Worm (Caenorhabditis elegans) whole organism, L4 larva: ENCODE results near the gene ZK596.3.

Experiments used
- D1046.2 ChIP-seq: fragments of 200-800 bp; sonication (Bioruptor generic); IDR thresholded peaks from 2 replicates; pipeline ENCODE4 v1.3.6; 2022; ENCODE audit warnings: missing genetic modification characterization, missing compliant biosample characterization
- F37D6.2 ChIP-seq: sonication (generic microtip); optimal IDR thresholded peaks from 2 replicates; lab custom pipeline; 2016; ENCODE audit warnings: mild to moderate bottlenecking, missing genetic modification characterization, missing compliant biosample characterization
- F49E8.2 ChIP-seq: sonication (generic microtip); optimal IDR thresholded peaks from 2 replicates; lab custom pipeline; 2016; ENCODE audit warnings: missing compliant biosample characterization, mild to moderate bottlenecking, missing genetic modification characterization, borderline replicate concordance
- T26A8.4 ChIP-seq: fragments of 200-800 bp; sonication (Bioruptor generic); IDR thresholded peaks from 2 replicates; pipeline ENCODE4 v1.3.6; 2022; ENCODE audit warnings: missing genetic modification characterization, missing compliant biosample characterization
- Y48G9A.11 ChIP-seq: fragments of 200-800 bp; sonication (Bioruptor generic); IDR thresholded peaks from 2 replicates; pipeline ENCODE4 v1.3.6; 2022; ENCODE audit warnings: missing genetic modification reagents, missing genetic modification characterization, missing compliant biosample characterization
- Y75B8A.6 ChIP-seq: fragments of 200-800 bp; sonication (Bioruptor generic); IDR thresholded peaks from 2 replicates; pipeline ENCODE4 v1.3.6; 2022; ENCODE audit warnings: missing genetic modification reagents, missing genetic modification characterization, missing compliant biosample characterization
- aha-1 ChIP-seq: fragments of 150-350 bp; peaks from one replicate; lab custom pipeline; 2014; ENCODE audit warnings: missing biosample characterization, missing genetic modification characterization
- aly-2 ChIP-seq: sonication (generic microtip); optimal IDR thresholded peaks from 2 replicates; lab custom pipeline; 2018; ENCODE audit warnings: missing biosample characterization, missing genetic modification characterization
- ama-1 ChIP-seq: fragments of 150-350 bp; optimal IDR thresholded peaks from 2 replicates; lab custom pipeline; 2014; ENCODE audit warnings: inconsistent platforms, mixed read lengths
- ceh-20 ChIP-seq: fragments of 200-800 bp; sonication (Bioruptor generic); IDR thresholded peaks from 2 replicates; pipeline ENCODE4 v1.3.6; 2022; ENCODE audit warnings: missing genetic modification reagents, missing genetic modification characterization, missing compliant biosample characterization
- ceh-62 ChIP-seq: sonication (generic microtip); optimal IDR thresholded peaks from 2 replicates; lab custom pipeline; 2017; ENCODE audit warnings: missing biosample characterization, missing genetic modification characterization
- ctbp-1 ChIP-seq: fragments of 200-800 bp; sonication (Bioruptor generic); IDR thresholded peaks from 2 replicates; pipeline ENCODE4 v1.3.6; 2022; ENCODE audit warnings: missing genetic modification reagents, missing genetic modification characterization, missing compliant biosample characterization
- daf-16 ChIP-seq, 3 experiments: sonication (generic microtip); optimal IDR thresholded peaks; 2 replicates each; lab custom pipeline; 2016 to 2017; ENCODE audit warnings: missing genetic modification characterization in 3 of 3, missing genetic modification reagents in 3 of 3, mild to moderate bottlenecking in 2 of 3, missing compliant biosample characterization in 2 of 3, missing biosample characterization in 1 of 3, moderate library complexity in 1 of 3
- dmd-8 ChIP-seq: fragments of 200-800 bp; sonication (Bioruptor generic); IDR thresholded peaks from 2 replicates; pipeline ENCODE4 v1.3.6; 2022; ENCODE audit warnings: missing genetic modification characterization, missing compliant biosample characterization
- duxl-1 ChIP-seq: sonication (generic microtip); optimal IDR thresholded peaks from 2 replicates; lab custom pipeline; 2016; ENCODE audit warnings: mild to moderate bottlenecking, missing genetic modification characterization, moderate library complexity, missing compliant biosample characterization; ENCODE audit not compliant: poor library complexity
- fos-1 ChIP-seq: fragments of 150-350 bp; optimal IDR thresholded peaks from 2 replicates; lab custom pipeline; 2014; ENCODE audit warnings: missing biosample characterization, missing genetic modification characterization
- gei-8 ChIP-seq: fragments of 200-800 bp; sonication (Bioruptor generic); optimal IDR thresholded peaks from 2 replicates; lab custom pipeline; 2018; ENCODE audit warnings: mild to moderate bottlenecking, missing genetic modification characterization, missing compliant biosample characterization
- hif-1 ChIP-seq, 2 experiments: sonication (generic microtip); optimal IDR thresholded peaks; 2 replicates each; lab custom pipeline; 2016 to 2017; ENCODE audit warnings: missing compliant biosample characterization in 2 of 2, missing genetic modification characterization in 2 of 2, missing genetic modification reagents in 2 of 2, missing genotype in 2 of 2, mild to moderate bottlenecking in 1 of 2
- jun-1 ChIP-seq: fragments of 150-350 bp; optimal IDR thresholded peaks from 2 replicates; lab custom pipeline; 2014; ENCODE audit warnings: missing biosample characterization, missing genetic modification reagents, missing genetic modification characterization
- lin-1 ChIP-seq: fragments of 200-800 bp; sonication (Bioruptor generic); IDR thresholded peaks from 2 replicates; pipeline ENCODE4 v1.3.6; 2022; ENCODE audit warnings: missing genetic modification reagents, missing genetic modification characterization, missing compliant biosample characterization
- lin-15B ChIP-seq: fragments of 150-350 bp; sonication (generic microtip); optimal IDR thresholded peaks from 3 replicates; lab custom pipeline; 2014; ENCODE audit warnings: missing biosample characterization, missing genetic modification characterization
- lin-29 ChIP-seq: fragments of 200-800 bp; sonication (Bioruptor generic); IDR thresholded peaks from 2 replicates; pipeline ENCODE4 v1.3.6; 2022; ENCODE audit warnings: missing genetic modification reagents, missing genetic modification characterization, missing compliant biosample characterization
- lin-38 ChIP-seq: fragments of 200-800 bp; sonication (Bioruptor generic); IDR thresholded peaks from 2 replicates; pipeline ENCODE4 v1.3.6; 2022; ENCODE audit warnings: missing genetic modification reagents, missing genetic modification characterization, missing compliant biosample characterization
- lin-39 ChIP-seq: fragments of 150-350 bp; optimal IDR thresholded peaks from 2 replicates; lab custom pipeline; 2014; ENCODE audit warnings: missing biosample characterization, missing genetic modification reagents, missing genetic modification characterization
- lir-3 ChIP-seq: sonication (generic microtip); optimal IDR thresholded peaks from 2 replicates; lab custom pipeline; 2016; ENCODE audit warnings: mild to moderate bottlenecking, missing genetic modification characterization, missing compliant biosample characterization
- madf-5 ChIP-seq, 2 experiments: fragments of 200-800 bp; sonication (Bioruptor generic); IDR thresholded peaks; 2 replicates each; pipeline ENCODE4 v1.3.6; 2022; ENCODE audit warnings: missing compliant biosample characterization in 2 of 2, missing genetic modification characterization in 2 of 2
- madf-9 ChIP-seq: fragments of 200-800 bp; sonication (Bioruptor generic); conservative IDR thresholded peaks from 2 replicates; pipeline ENCODE4 v1.3.6; 2022; ENCODE audit warnings: missing genetic modification reagents, missing genetic modification characterization, missing compliant biosample characterization
- mxl-3 ChIP-seq: fragments of 200-800 bp; sonication (Bioruptor generic); optimal IDR thresholded peaks from 2 replicates; lab custom pipeline; 2018; ENCODE audit warnings: mild to moderate bottlenecking, missing genetic modification characterization, missing compliant biosample characterization
- nhr-102 ChIP-seq: sonication (generic microtip); optimal IDR thresholded peaks from 2 replicates; lab custom pipeline; 2016; ENCODE audit warnings: mild to moderate bottlenecking, missing genetic modification characterization, moderate library complexity, missing compliant biosample characterization
- nhr-111 ChIP-seq: fragments of 200-800 bp; sonication (Bioruptor generic); optimal IDR thresholded peaks from 2 replicates; lab custom pipeline; 2018; ENCODE audit warnings: mild to moderate bottlenecking, missing genetic modification characterization, missing compliant biosample characterization
- nhr-6 ChIP-seq: fragments of 150-350 bp; optimal IDR thresholded peaks from 2 replicates; lab custom pipeline; 2014; ENCODE audit warnings: missing biosample characterization, missing genetic modification characterization
- pha-4 ChIP-seq, 2 experiments: fragments of 150-350 bp in 1 of 2; fragments of 200-800 bp in 1 of 2; sonication (Bioruptor generic) in 1 of 2; IDR thresholded peaks in 1 of 2; optimal IDR thresholded peaks in 1 of 2; 2 replicates each; pipeline versions ENCODE4 v1.3.6 to Lab custom; 2014 to 2022; ENCODE audit warnings: missing genetic modification characterization in 2 of 2, missing genetic modification reagents in 2 of 2, missing biosample characterization in 1 of 2, missing compliant biosample characterization in 1 of 2
- php-3 ChIP-seq: fragments of 200-800 bp; sonication (Bioruptor generic); IDR thresholded peaks from 2 replicates; pipeline ENCODE4 v1.3.6; 2022; ENCODE audit warnings: missing genetic modification reagents, missing genetic modification characterization, missing compliant biosample characterization
- saeg-2 ChIP-seq: fragments of 200-800 bp; sonication (Bioruptor generic); IDR thresholded peaks from 2 replicates; pipeline ENCODE4 v1.3.6; 2022; ENCODE audit warnings: missing genetic modification reagents, missing genetic modification characterization, missing compliant biosample characterization
- snpc-4 ChIP-seq: fragments of 150-350 bp; optimal IDR thresholded peaks from 2 replicates; lab custom pipeline; 2014; ENCODE audit warnings: missing biosample characterization, missing genetic modification characterization
- spr-1 ChIP-seq: sonication (generic microtip); optimal IDR thresholded peaks from 2 replicates; lab custom pipeline; 2016; ENCODE audit warnings: mild to moderate bottlenecking, missing genetic modification characterization, missing compliant biosample characterization
- spr-3 ChIP-seq: fragments of 200-800 bp; sonication (Bioruptor generic); optimal IDR thresholded peaks from 2 replicates; lab custom pipeline; 2018; ENCODE audit warnings: mild to moderate bottlenecking, missing genetic modification characterization, missing compliant biosample characterization
- unc-130 ChIP-seq: sonication (generic microtip); optimal IDR thresholded peaks from 2 replicates; lab custom pipeline; 2016; ENCODE audit warnings: missing genetic modification reagents, missing genetic modification characterization, missing compliant biosample characterization
- unc-39 ChIP-seq: sonication (generic microtip); optimal IDR thresholded peaks from 2 replicates; lab custom pipeline; 2017; ENCODE audit warnings: missing biosample characterization, missing genetic modification characterization
- zfp-2 ChIP-seq: sonication (generic microtip); optimal IDR thresholded peaks from 2 replicates; lab custom pipeline; 2016; ENCODE audit warnings: mild to moderate bottlenecking, missing genetic modification characterization, missing compliant biosample characterization
- zip-11 ChIP-seq: fragments of 200-800 bp; sonication (Bioruptor generic); IDR thresholded peaks from 2 replicates; pipeline ENCODE4 v1.3.6; 2022; ENCODE audit warnings: missing genetic modification characterization, missing compliant biosample characterization
- ztf-11 ChIP-seq: fragments of 150-350 bp; optimal IDR thresholded peaks from 2 replicates; lab custom pipeline; 2014; ENCODE audit warnings: missing biosample characterization, missing genetic modification characterization

Gene ZK596.3

DNA sequence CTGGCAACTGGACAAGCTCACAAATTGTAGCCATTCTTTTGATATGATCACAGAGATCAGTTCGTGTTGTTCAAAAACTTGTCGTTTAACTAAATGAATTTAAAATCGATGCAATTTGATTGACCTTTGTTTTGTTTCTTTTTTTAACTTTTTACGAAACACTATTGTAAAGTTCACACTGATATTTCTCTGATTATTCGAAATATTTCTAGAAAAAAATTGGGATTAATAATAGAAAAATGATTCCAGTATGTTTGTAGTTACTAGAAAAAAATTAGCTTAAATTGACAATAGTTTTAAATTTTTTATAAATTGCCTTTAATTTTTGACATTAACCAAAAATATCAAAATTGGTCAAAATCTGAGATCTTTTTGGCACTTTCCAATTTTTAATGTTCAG lies 5.0 kb upstream of the ZK596.3 start, which contains the start of gene ZK596.2:
TSS of gene ZK596.2 (minus strand) at position 101 of the 400 bp plus-strand sequence.
- TF ChIP-seq nhr-102 (tag; lab: Kevin White, UChicago) = no peak
- TF ChIP-seq pha-4 (GFP tag; IDR thresholded peaks at IDR 0.05; lab: Robert Waterston, UW) = no peak
- no peak for TF ChIP-seq pha-4 (tag; optimal IDR thresholded peaks at IDR 0.05; lab: Kevin White, UChicago)
- TF ChIP-seq ceh-62 (tag; lab: Kevin White, UChicago) = no peak
- no peak for TF ChIP-seq spr-1
- TF ChIP-seq lin-39 = no peak
- no peak for TF ChIP-seq F37D6.2
- no peak for TF ChIP-seq aha-1 (tag; lab: Kevin White, UChicago)
- TF ChIP-seq nhr-6 (tag; lab: Kevin White, UChicago) = no peak
- no peak for TF ChIP-seq snpc-4
- TF ChIP-seq fos-1 (tag; lab: Kevin White, UChicago) = no peak
- no peak for TF ChIP-seq hif-1 (tag; optimal IDR thresholded peaks at IDR 0.05; lab: Kevin White, UChicago)
- no peak for TF ChIP-seq F49E8.2 (tag; lab: Kevin White, UChicago)
- no peak for TF ChIP-seq nhr-111 (GFP tag; lab: Kevin White, UChicago)
- no peak for TF ChIP-seq lin-15B (tag; lab: Kevin White, UChicago)
- no peak for TF ChIP-seq madf-9 (GFP tag; lab: Robert Waterston, UW)
- no peak for TF ChIP-seq ceh-20 (GFP tag; lab: Robert Waterston, UW)
- TF ChIP-seq mxl-3 = no peak
- TF ChIP-seq D1046.2 = no peak
- TF ChIP-seq php-3 = no peak
- TF ChIP-seq, all 104 proteins: peak for 0

DNA sequence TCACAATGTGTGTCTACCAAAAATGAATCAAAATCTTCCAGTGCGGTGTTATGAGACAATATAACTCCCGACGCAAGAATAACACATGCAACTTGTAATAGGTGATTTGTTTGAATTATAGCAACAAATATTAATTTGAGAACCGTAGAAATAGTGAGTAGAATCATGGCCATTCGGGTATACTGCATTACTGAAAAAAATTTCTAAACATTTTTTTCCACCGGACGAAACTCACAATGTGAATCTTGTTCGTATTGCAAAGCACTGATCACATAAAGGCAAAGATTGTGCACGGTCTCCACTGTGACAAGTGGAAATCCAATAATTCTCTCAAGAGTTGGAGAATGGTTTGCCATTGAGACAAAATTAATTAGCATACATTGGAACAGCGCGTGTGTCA lies 1.7 kb downstream of the ZK596.3 start:
- TF ChIP-seq T26A8.4 (GFP tag; lab: Robert Waterston, UW) = no peak
- TF ChIP-seq saeg-2 (GFP tag; lab: Robert Waterston, UW) = no peak
- TF ChIP-seq aha-1 (tag; lab: Kevin White, UChicago) = peak; percentile 90

DNA sequence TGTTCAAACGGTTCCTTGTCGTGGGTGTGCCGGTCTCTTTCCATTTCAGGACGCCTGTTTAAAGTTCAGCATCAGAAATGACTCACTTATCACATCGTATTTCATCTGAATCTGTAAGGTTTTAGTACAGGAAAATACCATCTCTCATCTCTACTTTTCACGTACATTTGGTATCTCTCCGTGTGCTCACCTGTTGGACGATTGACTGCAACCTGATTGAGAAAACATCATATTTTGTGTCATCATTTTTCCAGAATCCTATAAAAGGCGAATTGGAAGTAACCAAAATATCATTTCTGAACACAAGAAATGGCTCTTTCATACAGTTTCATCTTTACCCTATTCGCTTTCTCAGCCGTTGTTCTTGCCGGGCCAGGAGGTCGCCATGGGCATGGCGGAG lies 4.1 kb downstream of the ZK596.3 start, which contains the start of gene srlf-30:
TSS of gene srlf-30 (plus strand) at position 301 of the 400 bp plus-strand sequence.
- TF ChIP-seq ztf-11 = no peak
- no peak for TF ChIP-seq nhr-102 (tag; lab: Kevin White, UChicago)
- TF ChIP-seq lin-15B (tag; lab: Kevin White, UChicago) = no peak
- TF ChIP-seq Y75B8A.6 (GFP tag; lab: Robert Waterston, UW) = no peak
- no peak for TF ChIP-seq ama-1 (lab: Kevin White, UChicago)
- TF ChIP-seq lin-1 (GFP tag; lab: Robert Waterston, UW) = no peak
- TF ChIP-seq aly-2 = no peak
- TF ChIP-seq nhr-6 (tag; lab: Kevin White, UChicago) = no peak
- TF ChIP-seq duxl-1 = no peak
- no peak for TF ChIP-seq zfp-2 (tag; lab: Kevin White, UChicago)
- no peak for TF ChIP-seq lin-38
- TF ChIP-seq spr-3 (GFP tag; lab: Kevin White, UChicago) = no peak
- no peak for TF ChIP-seq unc-130 (GFP tag; lab: Kevin White, UChicago)
- TF ChIP-seq lin-29 (GFP tag; lab: Robert Waterston, UW) = no peak
- TF ChIP-seq unc-39 = no peak
- no peak for TF ChIP-seq Y48G9A.11 (GFP tag; lab: Robert Waterston, UW)
- no peak for TF ChIP-seq F37D6.2
- no peak for TF ChIP-seq jun-1 (tag; lab: Kevin White, UChicago)
- TF ChIP-seq madf-5 (GFP tag; IDR thresholded peaks at IDR 0.05; lab: Robert Waterston, UW) = no peak
- no peak for TF ChIP-seq dmd-8 (GFP tag; lab: Robert Waterston, UW)

DNA sequence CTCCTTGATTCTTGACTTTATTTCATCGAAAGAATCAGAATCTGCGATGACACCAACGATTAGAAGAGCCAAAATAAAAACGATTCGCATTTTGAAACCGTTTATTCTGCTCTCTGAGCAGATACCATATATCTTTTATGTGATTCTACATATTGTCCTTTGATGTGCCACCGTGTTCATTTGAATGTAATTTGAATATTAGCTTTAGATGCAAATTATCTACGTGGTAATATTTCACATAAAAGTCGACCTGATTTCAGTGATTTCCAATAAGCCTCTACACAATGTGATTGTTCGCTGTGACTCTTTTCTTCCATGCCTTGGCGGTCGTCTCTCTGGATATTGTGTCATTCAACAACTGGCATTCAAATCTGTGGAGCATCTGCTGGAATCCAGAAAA lies 5.1 kb downstream of the ZK596.3 start, which contains the start of the genes F13E9.9 and F13E9.19:
TSS of gene F13E9.9 (minus strand) at position 101 of the 400 bp plus-strand sequence.
TSS of gene F13E9.19 (plus strand) at position 316 of the 400 bp plus-strand sequence.
- TF ChIP-seq aly-2 = no peak
- no peak for TF ChIP-seq lir-3 (tag; lab: Kevin White, UChicago)
- TF ChIP-seq Y48G9A.11 (GFP tag; lab: Robert Waterston, UW) = no peak
- no peak for TF ChIP-seq nhr-6 (tag; lab: Kevin White, UChicago)
- TF ChIP-seq zip-11 = no peak
- TF ChIP-seq mxl-3 = no peak
- TF ChIP-seq madf-5 (GFP tag; IDR thresholded peaks at IDR 0.05; lab: Robert Waterston, UW) = no peak
- no peak for TF ChIP-seq ctbp-1 (GFP tag; lab: Robert Waterston, UW)
- TF ChIP-seq ama-1 (lab: Kevin White, UChicago) = no peak
- no peak for TF ChIP-seq unc-130 (GFP tag; lab: Kevin White, UChicago)
- TF ChIP-seq gei-8 (GFP tag; lab: Kevin White, UChicago) = no peak
- no peak for TF ChIP-seq php-3
- no peak for TF ChIP-seq daf-16 (GFP tag; optimal IDR thresholded peaks at IDR 0.05; lab: Kevin White, UChicago)
- no peak for TF ChIP-seq daf-16 (tag; optimal IDR thresholded peaks at IDR 0.05; lab: Kevin White, UChicago)
- no peak for TF ChIP-seq lin-15B (tag; lab: Kevin White, UChicago)
- no peak for TF ChIP-seq spr-1
